Worm (Caenorhabditis elegans) whole organism, L1 larva: ENCODE measurements around the gene grd-14.

Experiments
- efl-1 ChIP-seq, 4 experiments: fragments of 150-350 bp; optimal IDR thresholded peaks in 3 of 4; peaks in 1 of 4; 1 replicate in 1 of 4; 2 replicates in 3 of 4; lab custom pipeline; 2014; ENCODE audit warnings: missing biosample characterization in 2 of 4, missing genetic modification characterization in 2 of 4, missing genetic modification reagents in 2 of 4
- fos-1 ChIP-seq: fragments of 150-350 bp; optimal IDR thresholded peaks from 2 replicates; lab custom pipeline; 2014; ENCODE audit warnings: missing biosample characterization, missing genetic modification characterization
- isw-1 ChIP-seq: fragments of 200-800 bp; sonication (Bioruptor generic); IDR thresholded peaks from 2 replicates; pipeline ENCODE4 v1.3.6; 2022; ENCODE audit warnings: missing genetic modification characterization, missing compliant biosample characterization
- lin-39 ChIP-seq: fragments of 150-350 bp; optimal IDR thresholded peaks from 2 replicates; lab custom pipeline; 2014; ENCODE audit warnings: missing biosample characterization, missing genetic modification reagents, missing genetic modification characterization
- nhr-12 ChIP-seq: sonication (generic microtip); optimal IDR thresholded peaks from 2 replicates; lab custom pipeline; 2017; ENCODE audit warnings: missing biosample characterization, missing genetic modification characterization
- nhr-77 ChIP-seq: fragments of 150-350 bp; optimal IDR thresholded peaks from 2 replicates; lab custom pipeline; 2014; ENCODE audit warnings: missing biosample characterization, missing genetic modification characterization
- tbx-2 ChIP-seq: sonication (generic microtip); optimal IDR thresholded peaks from 2 replicates; lab custom pipeline; 2016; ENCODE audit warnings: missing genetic modification characterization, missing compliant biosample characterization

DNA sequence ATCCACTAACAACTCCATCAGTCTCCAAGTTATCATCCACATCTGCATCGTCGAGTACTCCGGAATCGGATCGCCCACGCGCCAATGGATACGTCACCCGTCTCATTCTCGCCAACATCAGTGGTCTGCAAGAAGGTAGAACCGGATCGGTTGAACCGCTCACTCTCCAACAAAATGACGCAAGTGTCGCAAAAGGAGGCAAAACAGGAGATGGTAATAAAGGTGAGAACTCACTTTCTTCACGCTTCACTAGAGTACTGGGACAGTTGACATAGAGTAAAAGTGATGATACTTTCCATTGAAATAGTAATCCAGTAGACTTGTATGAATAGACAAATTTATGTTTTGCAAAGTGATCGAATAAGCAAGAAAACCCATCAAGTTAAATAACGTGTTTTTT is 9.3 kb downstream of the grd-14 start:
- no peak for TF ChIP-seq lin-39 (tag; lab: Kevin White, UChicago)
- TF ChIP-seq efl-1 (optimal IDR thresholded peaks at IDR 0.05; lab: Kevin White, UChicago): no peak
- TF ChIP-seq efl-1 (GFP tag; optimal IDR thresholded peaks at IDR 0.05 in 1 of 2; lab: Kevin White, UChicago): no peak
- no peak for TF ChIP-seq isw-1 (GFP tag; lab: Robert Waterston, UW)
- TF ChIP-seq tbx-2 (tag; lab: Kevin White, UChicago): no peak
- no peak for TF ChIP-seq nhr-12 (tag; lab: Kevin White, UChicago)
- no peak for TF ChIP-seq nhr-77
- no peak for TF ChIP-seq fos-1 (tag; lab: Kevin White, UChicago)
